Fruit fly (Drosophila melanogaster) S2 (cell line): ENCODE results near the gene koko.

Experiments used
- CG8478 ChIP-seq: fragments of >200 bp; optimal IDR thresholded peaks from 2 replicates; lab custom pipeline; 2018
- CTCF ChIP-seq, 2 experiments: fragments of >200 bp; optimal IDR thresholded peaks; 2 replicates each; lab custom pipeline; 2018

The koko gene

dm6 chr3R:18423352-18423751 is 20.5 kb downstream of the koko start:
- TF ChIP-seq CG8478: no peak
- no peak for TF ChIP-seq CTCF (optimal IDR thresholded peaks at IDR 0.05; lab: Kevin White, UChicago)

- no peak for TF ChIP-seq CG8478
- TF ChIP-seq CTCF (optimal IDR thresholded peaks at IDR 0.05; lab: Kevin White, UChicago): no peak
Observed at dm6 chr3R:18432905-18433304, 30.1 kb downstream of the koko start.

- no peak for TF ChIP-seq CTCF (optimal IDR thresholded peaks at IDR 0.05; lab: Kevin White, UChicago)
- no peak for TF ChIP-seq CG8478
Observed at dm6 chr3R:18436550-18437362, 33.9 kb downstream of the koko start.

- no peak for TF ChIP-seq CTCF (optimal IDR thresholded peaks at IDR 0.05; lab: Kevin White, UChicago)
- no peak for TF ChIP-seq CG8478
Observed at dm6 chr3R:18438181-18438826, 35.5 kb downstream of the koko start.

dm6 chr3R:18438827-18439717 is 36.2 kb downstream of the koko start:
- no peak for TF ChIP-seq CTCF (optimal IDR thresholded peaks at IDR 0.05; lab: Kevin White, UChicago)
- TF ChIP-seq CG8478: no peak

dm6 chr3R:18443232-18443631 is 40.4 kb downstream of the koko start:
- no peak for TF ChIP-seq CTCF (optimal IDR thresholded peaks at IDR 0.05; lab: Kevin White, UChicago)
- TF ChIP-seq CG8478: no peak

dm6 chr3R:18445148-18445843 is 42.5 kb downstream of the koko start:
- TF ChIP-seq CTCF (optimal IDR thresholded peaks at IDR 0.05; lab: Kevin White, UChicago): no peak

dm6 chr3R:18447146-18447773 is 44.4 kb downstream of the koko start:
- TF ChIP-seq CG8478 (no peak), CTCF (optimal IDR thresholded peaks at IDR 0.05; lab: Kevin White, UChicago) (no peak)

- TF ChIP-seq CTCF (optimal IDR thresholded peaks at IDR 0.05; lab: Kevin White, UChicago): no peak
- TF ChIP-seq CG8478: no peak
Observed at dm6 chr3R:18448059-18448979, 45.5 kb downstream of the koko start.

- TF ChIP-seq CG8478 (no peak), CTCF (optimal IDR thresholded peaks at IDR 0.05; lab: Kevin White, UChicago) (no peak)
Observed at dm6 chr3R:18449188-18449587, 46.4 kb downstream of the koko start.

dm6 chr3R:18449896-18450637 is 47.2 kb downstream of the koko start:
- TF ChIP-seq CG8478 (no peak), CTCF (optimal IDR thresholded peaks at IDR 0.05; lab: Kevin White, UChicago) (no peak)
